Worm (Caenorhabditis elegans): ENCODE data around the gene F19G12.9.

Gene F19G12.9

ce11 chrX:1468057-1468456, 49.0 kb downstream of the F19G12.9 start:
- TF ChIP-seq lin-14 (GFP tag; optimal IDR thresholded peaks at IDR 0.05) (peak; percentile 23), ceh-63 (GFP tag; optimal IDR thresholded peaks at IDR 0.05) (no peak), fkh-10 (GFP tag; optimal IDR thresholded peaks at IDR 0.05) (peak; percentile 77), lsy-2 (tag; optimal IDR thresholded peaks at IDR 0.05) (no peak)

Measured in whole organism, L1 larva.